Worm (Caenorhabditis elegans) whole organism, young adult: ENCODE measurements around the gene grsp-3.
"Not testable (repeated sequence)": the region's sequence is repeated elsewhere in the genome, so short reads cannot be mapped to it uniquely, and the experiment has no call there.

ENCODE experiments used
- Y67H2A.10 ChIP-seq: fragments of 200-800 bp; sonication (Bioruptor generic); conservative IDR thresholded peaks from 2 replicates; pipeline ENCODE4 v1.3.6; 2022; ENCODE audit warnings: missing genetic modification reagents, missing genetic modification characterization, missing compliant biosample characterization
- athp-1 ChIP-seq: sonication (generic microtip); optimal IDR thresholded peaks from 2 replicates; lab custom pipeline; 2017; ENCODE audit warnings: mild to moderate bottlenecking, missing genetic modification characterization, missing compliant biosample characterization
- dox-1 ChIP-seq: fragments of 200-800 bp; sonication (Bioruptor generic); IDR thresholded peaks from 2 replicates; pipeline ENCODE4 v1.3.6; 2022; ENCODE audit warnings: missing genetic modification reagents, missing genetic modification characterization, missing compliant biosample characterization
- nhr-90 ChIP-seq: sonication (generic microtip); optimal IDR thresholded peaks from 2 replicates; lab custom pipeline; 2016; ENCODE audit warnings: missing genotype, mild to moderate bottlenecking, missing genetic modification characterization, missing compliant biosample characterization
- snpc-4 ChIP-seq, 5 experiments: fragments of 150-350 bp in 1 of 5; sonication (generic microtip) in 4 of 5; optimal IDR thresholded peaks; 2 replicates each; lab custom pipeline; 2014 to 2018; ENCODE audit warnings: missing genetic modification characterization in 5 of 5, missing biosample characterization in 3 of 5, antibody characterized with exemption in 2 of 5, mild to moderate bottlenecking in 2 of 5, missing compliant biosample characterization in 2 of 5, missing genotype in 2 of 5, moderate library complexity in 2 of 5, missing genetic modification reagents in 1 of 5

- TF ChIP-seq dox-1 (GFP tag; lab: Robert Waterston, UW); Y67H2A.10; athp-1 (tag; lab: Kevin White, UChicago); nhr-90 (tag; lab: Kevin White, UChicago); snpc-4 (GFP tag; optimal IDR thresholded peaks at IDR 0.05; lab: Kevin White, UChicago); snpc-4 (tag; optimal IDR thresholded peaks at IDR 0.05; lab: Kevin White, UChicago): not testable (repeated sequence)
Observed at ce11 chrIV:7112312-7112711, 19.4 kb downstream of the grsp-3 start.
